Worm (Caenorhabditis elegans) whole organism, young adult: ENCODE data around the gene rpl-22.

Source experiments
- F22D6.2 ChIP-seq: sonication (generic microtip); optimal IDR thresholded peaks from 2 replicates; lab custom pipeline; 2016; ENCODE audit warnings: mild to moderate bottlenecking, missing genetic modification characterization, missing compliant biosample characterization
- Y53F4B.3 ChIP-seq: fragments of 200-800 bp; sonication (Bioruptor generic); IDR thresholded peaks from 2 replicates; pipeline ENCODE4 v1.3.6; 2022; ENCODE audit warnings: missing genetic modification reagents, missing genetic modification characterization, missing compliant biosample characterization
- Y67H2A.10 ChIP-seq: fragments of 200-800 bp; sonication (Bioruptor generic); conservative IDR thresholded peaks from 2 replicates; pipeline ENCODE4 v1.3.6; 2022; ENCODE audit warnings: missing genetic modification reagents, missing genetic modification characterization, missing compliant biosample characterization
- efl-1 ChIP-seq: fragments of 150-350 bp; optimal IDR thresholded peaks from 2 replicates; lab custom pipeline; 2014; ENCODE audit warnings: missing biosample characterization, missing genetic modification reagents, missing genetic modification characterization
- lsl-1 ChIP-seq: fragments of 200-800 bp; sonication (Bioruptor generic); optimal IDR thresholded peaks from 2 replicates; lab custom pipeline; 2018; ENCODE audit warnings: mild to moderate bottlenecking, missing genetic modification characterization, moderate library complexity, missing compliant biosample characterization
- lsy-27 ChIP-seq: sonication (generic microtip); optimal IDR thresholded peaks from 2 replicates; lab custom pipeline; 2017; ENCODE audit warnings: missing genetic modification characterization, mild to moderate bottlenecking, missing compliant biosample characterization, antibody characterized with exemption, missing genotype, borderline replicate concordance; ENCODE audit not compliant: insufficient read depth
- nfya-2 ChIP-seq: fragments of 200-800 bp; sonication (Bioruptor generic); IDR thresholded peaks from 2 replicates; pipeline ENCODE4 v1.3.6; 2022; ENCODE audit warnings: missing genetic modification reagents, missing genetic modification characterization, missing compliant biosample characterization
- nhr-90 ChIP-seq: sonication (generic microtip); optimal IDR thresholded peaks from 2 replicates; lab custom pipeline; 2016; ENCODE audit warnings: missing genotype, mild to moderate bottlenecking, missing genetic modification characterization, missing compliant biosample characterization
- pbrm-1 ChIP-seq: fragments of 200-800 bp; sonication (Bioruptor generic); IDR thresholded peaks from 2 replicates; pipeline ENCODE4 v1.3.6; 2022; ENCODE audit warnings: missing genetic modification reagents, missing genetic modification characterization, missing compliant biosample characterization
- snpc-4 ChIP-seq, 5 experiments: fragments of 150-350 bp in 1 of 5; sonication (generic microtip) in 4 of 5; optimal IDR thresholded peaks; 2 replicates each; lab custom pipeline; 2014 to 2018; ENCODE audit warnings: missing genetic modification characterization in 5 of 5, missing biosample characterization in 3 of 5, antibody characterized with exemption in 2 of 5, mild to moderate bottlenecking in 2 of 5, missing compliant biosample characterization in 2 of 5, missing genotype in 2 of 5, moderate library complexity in 2 of 5, missing genetic modification reagents in 1 of 5

DNA sequence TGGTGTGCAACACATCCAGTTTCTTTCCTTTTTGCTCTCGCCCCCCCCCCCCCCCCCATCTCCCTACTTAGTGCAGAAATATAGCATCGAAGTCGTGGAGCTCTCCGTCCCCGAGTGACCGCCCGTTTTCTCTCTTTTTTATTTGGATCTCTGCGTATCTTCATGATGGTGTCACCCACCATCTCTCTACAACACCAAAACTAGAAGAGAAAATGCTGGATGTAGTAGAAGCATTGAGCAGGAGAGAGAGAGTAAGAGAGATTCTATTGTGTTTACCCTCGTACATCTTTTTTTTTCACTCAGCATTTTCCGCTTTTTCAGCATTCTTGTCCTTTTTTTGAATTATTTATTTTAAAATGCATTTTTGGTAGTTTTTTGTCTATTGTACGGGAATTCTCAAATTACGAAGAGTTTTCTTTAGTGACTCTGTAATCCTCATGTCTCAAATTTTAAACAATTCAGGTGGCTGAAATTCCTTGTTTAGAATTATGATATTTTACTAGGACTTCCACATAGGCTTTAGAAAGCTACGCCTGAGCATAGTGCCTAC, 13.0 kb upstream of the rpl-22 start:
- TF ChIP-seq snpc-4 (GFP tag; optimal IDR thresholded peaks at IDR 0.05; lab: Kevin White, UChicago) (no peak), snpc-4 (tag; optimal IDR thresholded peaks at IDR 0.05; lab: Kevin White, UChicago) (no peak), Y53F4B.3 (GFP tag; lab: Robert Waterston, UW) (no peak), Y67H2A.10 (GFP tag; lab: Robert Waterston, UW) (no peak), lsl-1 (GFP tag; lab: Kevin White, UChicago) (no peak), lsy-27 (no peak), nfya-2 (no peak), efl-1 (no peak), nhr-90 (tag; lab: Kevin White, UChicago) (no peak), pbrm-1 (GFP tag; lab: Robert Waterston, UW) (no peak), F22D6.2 (tag; lab: Kevin White, UChicago) (no peak)
